Worm (Caenorhabditis elegans) whole organism, L4 larva: Measurements from ENCODE around the gene F40F8.5.

ENCODE experiments used
- F37D6.2 ChIP-seq: sonication (generic microtip); optimal IDR thresholded peaks from 2 replicates; lab custom pipeline; 2016; ENCODE audit warnings: mild to moderate bottlenecking, missing genetic modification characterization, missing compliant biosample characterization
- F44E2.7 ChIP-seq: fragments of 200-800 bp; sonication (Bioruptor generic); IDR thresholded peaks from 2 replicates; pipeline ENCODE4 v2.1.2; 2022; ENCODE audit warnings: missing genetic modification characterization, missing compliant biosample characterization
- Y5F2A.4 ChIP-seq: fragments of 200-800 bp; sonication (Bioruptor generic); optimal IDR thresholded peaks from 2 replicates; lab custom pipeline; 2018; ENCODE audit warnings: mild to moderate bottlenecking, missing genetic modification characterization, missing compliant biosample characterization
- ZK546.5 ChIP-seq, 2 experiments: sonication (generic microtip); optimal IDR thresholded peaks; 2 replicates each; lab custom pipeline; 2017; ENCODE audit warnings: missing biosample characterization in 2 of 2, missing genetic modification characterization in 2 of 2
- aha-1 ChIP-seq: fragments of 150-350 bp; peaks from one replicate; lab custom pipeline; 2014; ENCODE audit warnings: missing biosample characterization, missing genetic modification characterization
- arid-1 ChIP-seq: fragments of 200-800 bp; sonication (Bioruptor generic); conservative IDR thresholded peaks from 2 replicates; pipeline ENCODE4 v1.3.6; 2022; ENCODE audit warnings: missing genetic modification reagents, missing genetic modification characterization, missing compliant biosample characterization
- ceh-32 ChIP-seq: sonication (generic microtip); optimal IDR thresholded peaks from 2 replicates; lab custom pipeline; 2016; ENCODE audit warnings: mild to moderate bottlenecking, missing genetic modification characterization, missing compliant biosample characterization; ENCODE audit not compliant: poor library complexity
- ceh-62 ChIP-seq: sonication (generic microtip); optimal IDR thresholded peaks from 2 replicates; lab custom pipeline; 2017; ENCODE audit warnings: missing biosample characterization, missing genetic modification characterization
- daf-16 ChIP-seq, 3 experiments: sonication (generic microtip); optimal IDR thresholded peaks; 2 replicates each; lab custom pipeline; 2016 to 2017; ENCODE audit warnings: missing genetic modification characterization in 3 of 3, missing genetic modification reagents in 3 of 3, mild to moderate bottlenecking in 2 of 3, missing compliant biosample characterization in 2 of 3, missing biosample characterization in 1 of 3, moderate library complexity in 1 of 3
- daf-19 ChIP-seq: fragments of 200-800 bp; sonication (Bioruptor generic); conservative IDR thresholded peaks from 2 replicates; pipeline ENCODE4 v1.3.6; 2022; ENCODE audit warnings: missing genetic modification characterization, missing compliant biosample characterization
- dpl-1 ChIP-seq: fragments of 150-350 bp; optimal IDR thresholded peaks from 2 replicates; lab custom pipeline; 2014; ENCODE audit warnings: missing biosample characterization, missing genetic modification reagents, missing genetic modification characterization
- duxl-1 ChIP-seq: sonication (generic microtip); optimal IDR thresholded peaks from 2 replicates; lab custom pipeline; 2016; ENCODE audit warnings: mild to moderate bottlenecking, missing genetic modification characterization, moderate library complexity, missing compliant biosample characterization; ENCODE audit not compliant: poor library complexity
- dve-1 ChIP-seq: sonication (generic microtip); optimal IDR thresholded peaks from 2 replicates; lab custom pipeline; 2017; ENCODE audit warnings: antibody characterized with exemption, mild to moderate bottlenecking, missing genetic modification characterization, missing compliant biosample characterization; ENCODE audit not compliant: insufficient read depth
- egl-43 ChIP-seq: fragments of 200-800 bp; sonication (Bioruptor generic); IDR thresholded peaks from 2 replicates; pipeline ENCODE4 v1.3.6; 2022; ENCODE audit warnings: missing genetic modification reagents, missing genetic modification characterization, missing compliant biosample characterization
- hlh-11 ChIP-seq: fragments of 200-800 bp; sonication (Bioruptor generic); optimal IDR thresholded peaks from 2 replicates; lab custom pipeline; 2018; ENCODE audit warnings: mild to moderate bottlenecking, missing genetic modification characterization, missing compliant biosample characterization
- hlh-30 ChIP-seq: sonication (generic microtip); optimal IDR thresholded peaks from 2 replicates; lab custom pipeline; 2017; ENCODE audit warnings: antibody characterized with exemption, mild to moderate bottlenecking, missing genetic modification characterization, missing compliant biosample characterization; ENCODE audit not compliant: insufficient read depth
- lim-7 ChIP-seq: fragments of 200-800 bp; sonication (Bioruptor generic); IDR thresholded peaks from 2 replicates; pipeline ENCODE4 v1.3.6; 2022; ENCODE audit warnings: missing genetic modification characterization, missing compliant biosample characterization
- lin-38 ChIP-seq: fragments of 200-800 bp; sonication (Bioruptor generic); IDR thresholded peaks from 2 replicates; pipeline ENCODE4 v1.3.6; 2022; ENCODE audit warnings: missing genetic modification reagents, missing genetic modification characterization, missing compliant biosample characterization
- lin-39 ChIP-seq: fragments of 150-350 bp; optimal IDR thresholded peaks from 2 replicates; lab custom pipeline; 2014; ENCODE audit warnings: missing biosample characterization, missing genetic modification reagents, missing genetic modification characterization
- lsy-2 ChIP-seq, 2 experiments: fragments of 150-350 bp in 1 of 2; sonication (generic microtip) in 1 of 2; optimal IDR thresholded peaks; 2 replicates each; lab custom pipeline; 2014 to 2017; ENCODE audit warnings: missing biosample characterization in 2 of 2, missing genetic modification characterization in 2 of 2
- mdt-29 ChIP-seq: fragments of 200-800 bp; sonication (Bioruptor generic); IDR thresholded peaks from 2 replicates; pipeline ENCODE4 v1.3.6; 2022; ENCODE audit warnings: missing genetic modification reagents, missing genetic modification characterization, missing compliant biosample characterization
- mep-1 ChIP-seq: fragments of 150-350 bp; sonication (generic microtip); optimal IDR thresholded peaks from 3 replicates; lab custom pipeline; 2014; ENCODE audit warnings: missing biosample characterization, missing genetic modification characterization
- mes-2 ChIP-seq: sonication (generic microtip); optimal IDR thresholded peaks from 2 replicates; lab custom pipeline; 2016; ENCODE audit warnings: missing genotype, mild to moderate bottlenecking, missing genetic modification characterization, missing compliant biosample characterization; ENCODE audit not compliant: poor library complexity, severe bottlenecking
- mxl-2 ChIP-seq: fragments of 200-800 bp; sonication (Bioruptor generic); conservative IDR thresholded peaks from 2 replicates; pipeline ENCODE4 v1.3.6; 2022; ENCODE audit warnings: missing genetic modification reagents, missing genetic modification characterization, missing compliant biosample characterization
- mxl-3 ChIP-seq: fragments of 200-800 bp; sonication (Bioruptor generic); optimal IDR thresholded peaks from 2 replicates; lab custom pipeline; 2018; ENCODE audit warnings: mild to moderate bottlenecking, missing genetic modification characterization, missing compliant biosample characterization
- nhr-102 ChIP-seq: sonication (generic microtip); optimal IDR thresholded peaks from 2 replicates; lab custom pipeline; 2016; ENCODE audit warnings: mild to moderate bottlenecking, missing genetic modification characterization, moderate library complexity, missing compliant biosample characterization
- nhr-28 ChIP-seq: fragments of 150-350 bp; optimal IDR thresholded peaks from 2 replicates; lab custom pipeline; 2014; ENCODE audit warnings: missing biosample characterization, missing genetic modification characterization
- nhr-6 ChIP-seq: fragments of 150-350 bp; optimal IDR thresholded peaks from 2 replicates; lab custom pipeline; 2014; ENCODE audit warnings: missing biosample characterization, missing genetic modification characterization
- nhr-77 ChIP-seq: fragments of 150-350 bp; optimal IDR thresholded peaks from 2 replicates; lab custom pipeline; 2014; ENCODE audit warnings: missing biosample characterization, missing genetic modification characterization
- pha-4 ChIP-seq, 2 experiments: fragments of 150-350 bp in 1 of 2; fragments of 200-800 bp in 1 of 2; sonication (Bioruptor generic) in 1 of 2; IDR thresholded peaks in 1 of 2; optimal IDR thresholded peaks in 1 of 2; 2 replicates each; pipeline versions ENCODE4 v1.3.6 to Lab custom; 2014 to 2022; ENCODE audit warnings: missing genetic modification characterization in 2 of 2, missing genetic modification reagents in 2 of 2, missing biosample characterization in 1 of 2, missing compliant biosample characterization in 1 of 2
- php-3 ChIP-seq: fragments of 200-800 bp; sonication (Bioruptor generic); IDR thresholded peaks from 2 replicates; pipeline ENCODE4 v1.3.6; 2022; ENCODE audit warnings: missing genetic modification reagents, missing genetic modification characterization, missing compliant biosample characterization
- saeg-2 ChIP-seq: fragments of 200-800 bp; sonication (Bioruptor generic); IDR thresholded peaks from 2 replicates; pipeline ENCODE4 v1.3.6; 2022; ENCODE audit warnings: missing genetic modification reagents, missing genetic modification characterization, missing compliant biosample characterization
- tra-1 ChIP-seq: fragments of 200-800 bp; sonication (Bioruptor generic); IDR thresholded peaks from 2 replicates; pipeline ENCODE4 v1.3.6; 2022; ENCODE audit warnings: missing genetic modification reagents, missing genetic modification characterization, missing compliant biosample characterization
- unc-62 ChIP-seq, 3 experiments: fragments of 150-350 bp in 1 of 3; sonication (generic microtip); optimal IDR thresholded peaks in 2 of 3; peaks in 1 of 3; 1 replicate in 1 of 3; 2 replicates in 2 of 3; lab custom pipeline; 2014 to 2017; ENCODE audit warnings: missing biosample characterization in 3 of 3, missing genetic modification characterization in 3 of 3, missing genetic modification reagents in 3 of 3, missing genotype in 1 of 3
- zip-11 ChIP-seq: fragments of 200-800 bp; sonication (Bioruptor generic); IDR thresholded peaks from 2 replicates; pipeline ENCODE4 v1.3.6; 2022; ENCODE audit warnings: missing genetic modification characterization, missing compliant biosample characterization
- ztf-11 ChIP-seq: fragments of 150-350 bp; optimal IDR thresholded peaks from 2 replicates; lab custom pipeline; 2014; ENCODE audit warnings: missing biosample characterization, missing genetic modification characterization

Gene F40F8.5

DNA sequence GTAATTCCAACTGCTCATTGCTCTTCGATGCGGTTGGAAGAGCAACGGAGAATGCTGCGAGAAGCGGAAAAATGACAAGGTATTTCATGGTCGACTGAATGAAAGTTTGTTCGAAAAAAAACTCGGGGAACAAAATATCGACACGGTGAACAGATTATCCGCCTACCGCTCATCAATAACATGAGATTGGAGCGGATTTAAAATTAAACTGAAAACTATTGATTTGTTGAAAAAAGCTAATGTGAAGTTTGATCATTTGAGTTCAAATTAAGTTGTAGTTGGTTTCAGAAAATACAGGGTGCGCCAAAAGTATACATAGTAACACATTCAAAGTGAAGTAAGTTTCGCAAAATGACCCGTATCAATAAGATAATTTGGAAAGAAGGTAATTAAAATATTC is 5.4 kb upstream of the F40F8.5 start, which contains the start of gene F40F8.4:
TSS of gene F40F8.4 (minus strand) at position 101 of the 400 bp plus-strand sequence.
- TF ChIP-seq nhr-6 (tag; lab: Kevin White, UChicago) (no peak), daf-19 (GFP tag; lab: Robert Waterston, UW) (no peak), arid-1 (no peak), ceh-32 (tag; lab: Kevin White, UChicago) (no peak)
- TF ChIP-seq, all 104 proteins: peak for 0

DNA sequence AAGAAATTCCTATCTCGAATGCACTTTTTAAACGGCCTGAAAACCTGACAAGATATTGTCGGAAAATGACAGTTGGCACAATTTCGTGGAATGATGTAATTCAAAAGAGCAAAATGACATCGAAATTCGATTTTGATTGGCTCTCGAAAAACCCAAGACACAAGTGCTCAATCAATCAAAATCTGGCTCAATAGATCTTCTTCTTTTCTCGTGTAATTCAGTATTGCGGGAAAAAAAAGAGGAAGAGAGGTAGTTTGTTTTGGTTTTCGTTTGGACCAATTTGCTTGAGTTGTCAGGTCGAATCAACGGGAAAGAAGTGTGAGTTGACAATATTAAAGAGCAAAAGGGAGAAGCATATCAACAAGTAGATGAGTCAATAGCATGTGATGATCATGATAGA is 1.0 kb upstream of the F40F8.5 start:
- TF ChIP-seq ztf-11 (tag; lab: Kevin White, UChicago) (no peak), lin-39 (tag; lab: Kevin White, UChicago) (no peak), Y5F2A.4 (no peak), ZK546.5 (tag; optimal IDR thresholded peaks at IDR 0.05; lab: Kevin White, UChicago) (no peak), pha-4 (GFP tag; IDR thresholded peaks at IDR 0.05; lab: Robert Waterston, UW) (no peak), pha-4 (tag; optimal IDR thresholded peaks at IDR 0.05; lab: Kevin White, UChicago) (no peak), php-3 (no peak), daf-16 (GFP tag; optimal IDR thresholded peaks at IDR 0.05; lab: Kevin White, UChicago) (peak in 1 of 2 experiments; percentile 67), daf-16 (tag; optimal IDR thresholded peaks at IDR 0.05; lab: Kevin White, UChicago) (peak; percentile 82), F37D6.2 (tag; lab: Kevin White, UChicago) (no peak), mxl-3 (GFP tag; lab: Kevin White, UChicago) (no peak), ceh-62 (no peak), mxl-2 (GFP tag; lab: Robert Waterston, UW) (no peak), mep-1 (tag; lab: Kevin White, UChicago) (no peak), unc-62 (GFP tag; optimal IDR thresholded peaks at IDR 0.05 in 1 of 2; lab: Kevin White, UChicago) (peak in 1 of 2 experiments; percentile 95), unc-62 (tag; optimal IDR thresholded peaks at IDR 0.05; lab: Kevin White, UChicago) (no peak), tra-1 (GFP tag; lab: Robert Waterston, UW) (no peak), duxl-1 (tag; lab: Kevin White, UChicago) (no peak), zip-11 (GFP tag; lab: Robert Waterston, UW) (no peak), hlh-30 (tag; lab: Kevin White, UChicago) (peak; percentile 32), F44E2.7 (GFP tag; lab: Robert Waterston, UW) (no peak), egl-43 (GFP tag; lab: Robert Waterston, UW) (no peak), hlh-11 (tag; lab: Kevin White, UChicago) (peak; percentile 22)

DNA sequence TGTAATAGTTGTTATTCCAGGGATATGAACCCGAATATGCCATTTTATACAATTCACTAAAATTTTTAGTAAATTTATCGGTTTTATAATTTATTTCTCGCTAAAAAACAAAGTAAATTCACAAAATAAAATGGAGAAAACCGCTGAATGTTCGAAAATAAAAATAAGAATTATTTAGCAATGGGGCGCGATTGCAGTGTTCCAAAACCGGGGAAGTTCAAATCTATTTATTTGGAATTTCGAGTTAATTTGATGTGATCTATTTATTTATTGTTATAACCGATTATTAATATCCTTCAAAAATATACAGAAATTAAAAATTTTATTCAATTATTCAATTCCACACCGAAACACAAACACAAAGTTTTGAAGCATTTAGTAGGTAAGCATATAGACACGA is 2.2 kb downstream of the F40F8.5 start, which contains the start of gene F40F8.11:
TSS of gene F40F8.11 (minus strand) at position 49 of the 400 bp plus-strand sequence.
- TF ChIP-seq lim-7 (no peak), lin-38 (GFP tag; lab: Robert Waterston, UW) (peak; percentile 93), nhr-102 (tag; lab: Kevin White, UChicago) (peak; percentile 11), mep-1 (tag; lab: Kevin White, UChicago) (peak; percentile 21), lsy-2 (tag; optimal IDR thresholded peaks at IDR 0.05; lab: Kevin White, UChicago) (peak in 1 of 2 experiments; percentile 82), aha-1 (tag; lab: Kevin White, UChicago) (peak; percentile 8), zip-11 (GFP tag; lab: Robert Waterston, UW) (no peak), daf-16 (GFP tag; optimal IDR thresholded peaks at IDR 0.05; lab: Kevin White, UChicago) (peak in 1 of 2 experiments; percentile 44), daf-16 (tag; optimal IDR thresholded peaks at IDR 0.05; lab: Kevin White, UChicago) (peak; percentile 32), nhr-77 (tag; lab: Kevin White, UChicago) (peak; percentile 23), mdt-29 (GFP tag; lab: Robert Waterston, UW) (no peak), dve-1 (tag; lab: Kevin White, UChicago) (peak; percentile 66), dpl-1 (GFP tag; lab: Kevin White, UChicago) (peak; percentile 86), nhr-28 (tag; lab: Kevin White, UChicago) (peak; percentile 1), saeg-2 (no peak), mes-2 (tag; lab: Kevin White, UChicago) (peak; percentile 68), hlh-30 (tag; lab: Kevin White, UChicago) (peak; percentile 25)
